Worm (Caenorhabditis elegans): ENCODE results near the gene T16A1.5.
A peak's percentile ranks its signal among the peaks of the same experiment; 100 is the strongest.

T16A1.5 gene

DNA sequence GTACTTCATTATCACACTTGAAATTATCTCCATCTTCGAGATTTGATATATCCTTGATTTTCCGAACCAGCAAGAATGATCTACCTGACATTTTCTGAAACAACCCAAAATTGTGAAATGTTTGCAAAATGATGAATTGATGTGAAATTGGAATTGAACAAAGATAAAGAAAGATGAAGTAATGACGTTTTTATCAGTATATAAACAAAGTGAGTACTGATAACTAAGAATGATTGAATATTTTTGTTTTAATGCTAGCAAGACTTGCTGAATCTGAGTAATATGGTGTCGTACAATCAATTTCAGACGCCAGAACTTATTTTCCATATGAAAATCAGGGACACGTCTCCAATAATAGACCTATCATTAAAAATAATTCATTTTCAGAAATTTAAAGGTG lies 38.5 kb upstream of the T16A1.5 start, which contains the start of gene math-37:
Gene math-37, minus strand, starts transcription at position 101 of the 400 bp plus-strand sequence.
- TF ChIP-seq F39B2.1 (GFP tag; IDR thresholded peaks at IDR 0.05) (no peak), sptf-2 (GFP tag; optimal IDR thresholded peaks at IDR 0.05) (no peak), ceh-91 (GFP tag; IDR thresholded peaks at IDR 0.05) (no peak)

DNA sequence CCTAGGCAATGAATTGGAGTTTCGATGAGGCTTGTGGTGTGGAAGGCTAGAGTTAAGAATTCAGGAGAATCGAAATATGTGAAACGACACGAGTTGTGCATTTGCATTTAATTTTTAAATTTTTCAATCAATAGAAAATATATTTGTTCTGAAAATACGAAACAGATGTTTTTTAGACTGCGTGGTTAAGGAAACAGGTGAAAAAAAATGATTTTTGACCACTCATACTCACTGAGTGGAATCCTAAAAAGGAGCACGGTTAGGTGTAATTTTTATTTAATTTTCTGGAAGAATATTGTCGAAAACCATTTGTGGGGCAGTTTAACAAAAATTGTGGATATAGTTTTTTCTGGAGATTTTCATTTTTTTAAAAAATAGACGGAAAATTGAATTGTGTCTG lies 33.2 kb upstream of the T16A1.5 start, which contains the start of gene srh-195:
Gene srh-195, minus strand, starts transcription at position 101 of the 400 bp plus-strand sequence.
- TF ChIP-seq mxl-1 (tag; optimal IDR thresholded peaks at IDR 0.05): no peak
- no peak for TF ChIP-seq hlh-12 (tag; optimal IDR thresholded peaks at IDR 0.05)
- TF ChIP-seq hmg-20 (GFP tag; IDR thresholded peaks at IDR 0.05): no peak
- TF ChIP-seq F37B4.10 (GFP tag; IDR thresholded peaks at IDR 0.05): no peak
- no peak for TF ChIP-seq K11D2.4 (GFP tag; IDR thresholded peaks at IDR 0.05)
- no peak for TF ChIP-seq sptf-2 (GFP tag; optimal IDR thresholded peaks at IDR 0.05)
- no peak for TF ChIP-seq chd-7 (tag; optimal IDR thresholded peaks at IDR 0.05)
- TF ChIP-seq hmg-1.2 (GFP tag; IDR thresholded peaks at IDR 0.05): no peak
- no peak for TF ChIP-seq zfh-2 (GFP tag; conservative IDR thresholded peaks at IDR 0.05)

DNA sequence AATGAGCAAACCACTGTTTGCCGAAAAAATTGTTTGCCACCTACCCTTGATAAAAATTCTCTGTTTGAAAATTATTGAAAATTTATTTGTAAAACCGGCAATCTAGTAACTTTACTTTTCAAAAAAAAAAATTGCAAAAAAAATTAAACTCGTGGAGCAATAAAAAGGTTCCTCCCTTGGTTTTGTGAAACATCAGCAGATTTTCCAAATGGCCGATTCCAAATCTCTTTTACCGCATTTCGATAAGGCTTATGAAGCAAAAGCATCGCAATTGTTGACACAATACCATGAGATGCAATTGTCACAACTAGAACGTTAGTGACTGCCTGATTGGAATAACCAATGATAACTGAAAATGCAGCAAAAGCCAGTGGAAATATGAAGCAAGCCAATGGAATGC lies 30.9 kb upstream of the T16A1.5 start:
- TF ChIP-seq snpc-4 (GFP tag; optimal IDR thresholded peaks at IDR 0.05): no peak
- TF ChIP-seq snpc-4 (tag; optimal IDR thresholded peaks at IDR 0.05): no peak
- TF ChIP-seq rec-8 (tag; optimal IDR thresholded peaks at IDR 0.05): no peak
- no peak for TF ChIP-seq aptf-3 (GFP tag; IDR thresholded peaks at IDR 0.05)
- no peak for TF ChIP-seq hlh-12 (tag; optimal IDR thresholded peaks at IDR 0.05)
- TF ChIP-seq ceh-27 (GFP tag; optimal IDR thresholded peaks at IDR 0.05): no peak
- no peak for TF ChIP-seq rpc-1 (optimal IDR thresholded peaks at IDR 0.05)
- no peak for TF ChIP-seq rpc-1 (tag; optimal IDR thresholded peaks at IDR 0.05)
- no peak for TF ChIP-seq repo-1 (tag; optimal IDR thresholded peaks at IDR 0.05)
- TF ChIP-seq mcd-1 (GFP tag; IDR thresholded peaks at IDR 0.05): no peak
- TF ChIP-seq pha-4 (tag; optimal IDR thresholded peaks at IDR 0.05): no peak
- no peak for TF ChIP-seq madf-6 (GFP tag; IDR thresholded peaks at IDR 0.05)
- TF ChIP-seq ztf-28 (GFP tag; IDR thresholded peaks at IDR 0.05): no peak

DNA sequence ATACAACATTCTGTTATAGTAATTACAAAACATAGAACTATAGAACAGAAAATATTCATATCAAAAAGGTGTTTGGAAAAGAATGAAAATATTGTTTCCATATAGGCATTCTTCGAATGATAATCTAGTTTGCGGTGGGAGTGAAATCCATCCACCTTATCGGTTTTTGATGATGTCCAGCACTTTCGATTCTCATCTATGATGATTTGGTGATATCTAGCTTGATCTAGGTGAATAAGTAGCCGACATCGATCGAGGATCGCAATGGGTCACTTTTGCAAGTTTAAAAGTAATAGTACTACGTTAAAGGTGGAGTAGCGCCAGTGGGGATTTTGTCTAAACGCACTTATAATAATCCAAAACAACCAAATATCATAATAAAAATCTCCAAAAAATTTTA lies 29.3 kb upstream of the T16A1.5 start, which contains the start of gene R52.6:
Gene R52.6, minus strand, starts transcription at position 101 of the 400 bp plus-strand sequence.
- TF ChIP-seq bed-2 (GFP tag; IDR thresholded peaks at IDR 0.05) (no peak), madf-3 (GFP tag; IDR thresholded peaks at IDR 0.05) (no peak), hrde-1 (tag; optimal IDR thresholded peaks at IDR 0.05; ENCODE audit: borderline replicate concordance) (no peak), unc-62 (GFP tag; optimal IDR thresholded peaks at IDR 0.05) (no peak), nhr-179 (tag; optimal IDR thresholded peaks at IDR 0.05) (no peak), efl-1 (GFP tag; optimal IDR thresholded peaks at IDR 0.05) (no peak), rcor-1 (GFP tag; IDR thresholded peaks at IDR 0.05) (no peak), tlf-1 (GFP tag; optimal IDR thresholded peaks at IDR 0.05) (no peak)

DNA sequence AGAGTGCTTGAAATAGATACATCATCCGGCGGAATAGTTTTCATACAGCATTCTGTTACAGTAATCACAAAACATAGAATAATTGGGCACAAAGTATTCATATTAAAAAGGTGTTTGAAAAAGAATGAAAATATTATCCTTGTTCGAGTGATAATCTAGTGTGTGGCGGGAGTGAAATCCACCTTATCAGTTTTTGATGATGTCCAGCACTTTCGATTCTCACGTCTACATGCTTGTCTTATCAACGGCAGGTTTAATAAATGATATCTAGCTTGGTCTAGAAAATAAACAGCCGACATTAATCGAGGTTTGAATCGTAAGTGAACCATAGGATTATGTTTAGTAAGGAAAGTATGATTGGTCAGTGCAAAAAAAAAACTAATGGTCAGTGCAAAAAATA lies 26.3 kb upstream of the T16A1.5 start, which contains the start of gene R52.5:
Gene R52.5, minus strand, starts transcription at position 101 of the 400 bp plus-strand sequence.
- TF ChIP-seq him-1 (tag; optimal IDR thresholded peaks at IDR 0.05): peak; percentile 52
- no peak for TF ChIP-seq hlh-26 (GFP tag; conservative IDR thresholded peaks at IDR 0.05)

All from whole organism, young adult.